Fruit fly (Drosophila melanogaster) whole organism, embryonic: ENCODE data around the gene Arfip.

ENCODE experiments used
- CG3065 ChIP-seq: fragments of 200-800 bp; sonication (Bioruptor generic); optimal IDR thresholded peaks from 2 replicates; lab custom pipeline; 2016; ENCODE audit warnings: missing biosample characterization, missing genetic modification characterization
- CG34376 ChIP-seq: fragments of 200-800 bp; sonication (Bioruptor generic); optimal IDR thresholded peaks from 2 replicates; lab custom pipeline; 2018; ENCODE audit warnings: missing biosample characterization, mild to moderate bottlenecking, missing genetic modification characterization
- CG7987 ChIP-seq: fragments of 200-800 bp; sonication (Bioruptor generic); optimal IDR thresholded peaks from 2 replicates; lab custom pipeline; 2018; ENCODE audit warnings: missing biosample characterization, mild to moderate bottlenecking, missing genetic modification characterization, moderate library complexity
- HLH54F ChIP-seq: fragments of 200-800 bp; sonication (Bioruptor generic); optimal IDR thresholded peaks from 3 replicates; lab custom pipeline; 2016; ENCODE audit warnings: missing biosample characterization, missing genetic modification characterization
- kay ChIP-seq: fragments of 200-800 bp; sonication (Bioruptor generic); optimal IDR thresholded peaks from 2 replicates; lab custom pipeline; 2016; ENCODE audit warnings: missing biosample characterization, missing genetic modification characterization
- pan ChIP-seq, 4 experiments: fragments of >200 bp in 3 of 4; fragments of 200-800 bp in 1 of 4; sonication (Bioruptor generic) in 1 of 4; optimal IDR thresholded peaks in 3 of 4; IDR thresholded peaks in 1 of 4; 2 replicates each; pipeline versions ENCODE4 v1.3.6 to Lab custom; 2017 to 2022; ENCODE audit warnings: missing biosample characterization in 2 of 4, missing genetic modification characterization in 2 of 4, mixed read lengths in 1 of 4
- phol ChIP-seq: fragments of 200-800 bp; sonication (Bioruptor generic); optimal IDR thresholded peaks from 3 replicates; lab custom pipeline; 2018; ENCODE audit warnings: missing biosample characterization, mild to moderate bottlenecking, missing genetic modification characterization, moderate library complexity
- unpg ChIP-seq: fragments of 200-800 bp; sonication (Bioruptor generic); optimal IDR thresholded peaks from 3 replicates; lab custom pipeline; 2018; ENCODE audit warnings: missing biosample characterization, mild to moderate bottlenecking, missing genetic modification characterization, moderate library complexity

- TF ChIP-seq CG7987 (GFP tag; lab: Kevin White, UChicago), result no peak
- no peak for TF ChIP-seq CG3065 (GFP tag; lab: Kevin White, UChicago)
- TF ChIP-seq kay, result no peak
- no peak for TF ChIP-seq CG34376
- TF ChIP-seq unpg (GFP tag; lab: Kevin White, UChicago), result no peak
- TF ChIP-seq HLH54F (GFP tag; lab: Kevin White, UChicago), result no peak
- no peak for TF ChIP-seq pan (optimal IDR thresholded peaks at IDR 0.05; lab: Kevin White, UChicago)
- no peak for TF ChIP-seq pan (GFP tag; optimal IDR thresholded peaks at IDR 0.05 in 1 of 2, IDR thresholded peaks at IDR 0.05 in 1 of 2)
- peak; percentile 92 for TF ChIP-seq phol
These were observed 12.2 kb downstream of the Arfip start for dm6 chr3R:11222587-11222986.
